Worm (Caenorhabditis elegans): ENCODE results near the gene srbc-67.

srbc-67 gene

DNA sequence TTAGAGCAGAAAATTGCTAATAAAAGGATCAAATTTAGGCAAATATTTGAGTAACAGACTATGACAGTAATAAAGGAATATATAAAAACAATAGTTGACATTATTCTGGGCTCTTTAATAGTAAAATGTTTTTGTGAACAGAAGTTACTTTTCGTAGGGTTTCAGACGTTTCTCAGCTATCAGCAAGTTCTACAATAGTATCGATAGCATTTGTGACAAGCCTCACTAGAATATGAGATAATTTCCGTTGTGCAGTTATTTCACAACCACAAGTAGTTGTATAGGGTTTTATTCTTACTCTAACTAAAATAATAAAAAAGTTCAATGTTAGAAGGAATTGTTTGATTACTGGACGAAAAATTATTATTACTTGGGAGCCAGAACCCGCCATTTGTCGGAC is 5.5 kb upstream of the srbc-67 start, which contains the start of gene srbc-68:
Gene srbc-68 (minus strand): TSS at position 101 of the 400 bp plus-strand sequence.
- TF ChIP-seq daf-8 (GFP tag; IDR thresholded peaks at IDR 0.05) (no peak), nhr-25 (tag; optimal IDR thresholded peaks at IDR 0.05; ENCODE audit: borderline replicate concordance, insufficient read depth) (no peak), mxl-3 (GFP tag; optimal IDR thresholded peaks at IDR 0.05) (no peak)

DNA sequence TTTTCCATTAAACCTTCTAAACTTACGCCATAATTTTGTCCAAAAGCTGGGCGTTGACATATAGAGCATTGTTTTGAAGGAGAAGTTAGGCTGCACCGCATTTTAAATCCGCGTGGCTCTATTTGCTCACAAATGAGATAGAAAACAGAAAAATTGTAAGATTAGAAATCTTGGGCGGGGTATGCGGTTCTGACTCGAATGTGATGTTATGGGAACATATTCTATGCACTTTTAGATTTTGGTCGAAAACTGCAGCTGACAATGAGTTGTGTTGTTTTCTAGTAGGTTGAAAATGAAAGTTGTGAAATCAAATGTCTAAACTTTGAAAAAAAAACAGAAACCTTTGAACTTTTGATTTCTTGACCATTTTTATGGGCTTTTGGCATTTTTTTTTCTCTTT is 2.3 kb upstream of the srbc-67 start, which contains the start of gene nhr-222:
Gene nhr-222 (minus strand): TSS at position 101 of the 400 bp plus-strand sequence.
- TF ChIP-seq zag-1 (tag; optimal IDR thresholded peaks at IDR 0.05) (no peak), dmd-8 (GFP tag; IDR thresholded peaks at IDR 0.05) (no peak), skn-1 (tag; optimal IDR thresholded peaks at IDR 0.05) (no peak), pha-4 (GFP tag; IDR thresholded peaks at IDR 0.05) (no peak), pha-4 (tag; optimal IDR thresholded peaks at IDR 0.05) (no peak), set-16 (GFP tag; IDR thresholded peaks at IDR 0.05) (no peak), cey-2 (tag; optimal IDR thresholded peaks at IDR 0.05; ENCODE audit: borderline replicate concordance, insufficient read depth) (no peak)

DNA sequence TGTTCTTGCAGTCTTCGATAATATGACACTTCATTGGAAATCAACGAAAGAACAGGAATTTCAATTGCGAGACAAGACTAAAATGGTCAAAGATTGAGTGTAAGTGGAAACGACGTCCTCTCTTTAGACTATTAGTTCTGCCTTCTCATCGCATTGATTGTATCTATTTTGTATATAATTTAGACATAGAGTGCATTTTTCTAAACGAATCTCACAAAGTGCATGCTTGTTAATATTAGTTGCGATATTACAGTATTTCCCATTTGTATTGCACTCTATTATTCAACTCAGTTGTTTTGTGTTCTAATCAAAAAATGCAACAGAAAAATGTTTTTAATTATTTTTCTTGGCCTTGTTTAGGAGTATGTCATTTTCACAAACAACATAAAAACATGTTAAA is 2.7 kb downstream of the srbc-67 start, which contains the start of gene nhr-93:
Gene nhr-93 (minus strand): TSS at position 101 of the 400 bp plus-strand sequence.
- TF ChIP-seq dpl-1 (GFP tag; optimal IDR thresholded peaks at IDR 0.05) = no peak
- TF ChIP-seq F44E2.7 (GFP tag; IDR thresholded peaks at IDR 0.05) = no peak
- TF ChIP-seq snpc-4 (tag; optimal IDR thresholded peaks at IDR 0.05) = no peak
- no peak for TF ChIP-seq gei-8 (GFP tag; optimal IDR thresholded peaks at IDR 0.05)
- TF ChIP-seq lin-15B (tag; optimal IDR thresholded peaks at IDR 0.05) = no peak
- TF ChIP-seq nhr-6 (tag; optimal IDR thresholded peaks at IDR 0.05) = no peak
- no peak for TF ChIP-seq tra-1 (GFP tag; IDR thresholded peaks at IDR 0.05)
- no peak for TF ChIP-seq nhr-11 (tag; optimal IDR thresholded peaks at IDR 0.05)
- no peak for TF ChIP-seq nhr-48 (tag; optimal IDR thresholded peaks at IDR 0.05)
- no peak for TF ChIP-seq rbr-2 (tag; optimal IDR thresholded peaks at IDR 0.05)
- no peak for TF ChIP-seq ama-1 (optimal IDR thresholded peaks at IDR 0.05)
- TF ChIP-seq daf-19 (GFP tag; conservative IDR thresholded peaks at IDR 0.05) = no peak
- TF ChIP-seq aha-1 (tag) = no peak
- TF ChIP-seq ceh-82 (tag; optimal IDR thresholded peaks at IDR 0.05) = no peak
- no peak for TF ChIP-seq nhr-102 (tag; optimal IDR thresholded peaks at IDR 0.05)
- no peak for TF ChIP-seq snpc-1.2 (GFP tag; IDR thresholded peaks at IDR 0.05)
- no peak for TF ChIP-seq spr-3 (GFP tag; optimal IDR thresholded peaks at IDR 0.05)

DNA sequence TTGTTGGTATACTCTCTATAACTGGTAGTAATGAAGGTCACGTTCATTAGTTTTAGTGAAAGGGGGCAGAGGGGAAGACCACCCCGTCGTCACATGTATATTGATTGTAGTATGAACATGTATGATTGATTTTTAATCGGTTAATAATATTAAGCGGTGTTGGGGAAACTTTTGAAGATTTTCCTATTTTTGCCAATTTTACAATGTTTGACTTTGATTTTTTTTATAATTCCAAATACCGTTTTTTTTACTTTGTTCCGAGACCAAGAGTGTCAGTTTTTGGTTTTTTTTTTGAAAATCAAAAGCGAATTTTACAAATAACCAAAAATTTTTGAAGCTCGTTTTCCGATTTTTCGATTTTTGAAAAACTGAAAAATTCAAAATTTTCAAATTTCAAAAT is 5.8 kb downstream of the srbc-67 start, which contains the start of gene nhr-221:
Gene nhr-221 (minus strand): TSS at position 101 of the 400 bp plus-strand sequence.
- TF ChIP-seq T20F7.1 (GFP tag; optimal IDR thresholded peaks at IDR 0.05) = no peak

DNA sequence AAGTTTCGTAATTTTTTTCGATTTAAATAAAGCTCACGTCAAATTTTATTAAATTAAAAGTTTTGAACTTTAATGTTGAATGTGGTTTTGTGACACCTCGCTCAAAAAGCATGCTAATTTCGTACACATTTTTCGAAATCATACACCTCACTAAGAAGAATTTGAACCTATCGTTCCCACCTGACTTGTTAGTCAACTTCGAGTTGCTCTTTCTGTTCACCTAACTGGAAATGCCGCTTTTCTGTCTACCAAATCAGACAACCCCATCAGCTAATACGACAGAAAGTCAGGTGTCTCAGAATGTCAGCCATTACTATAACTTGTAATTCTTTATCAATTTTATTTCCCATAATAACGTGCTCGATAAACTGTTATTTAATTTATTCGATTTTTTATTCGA is 10.6 kb downstream of the srbc-67 start, which contains the start of gene srbc-66:
Gene srbc-66 (plus strand): TSS at position 301 of the 400 bp plus-strand sequence.
- no peak for TF ChIP-seq zip-11 (GFP tag; IDR thresholded peaks at IDR 0.05)
- no peak for TF ChIP-seq nhr-6 (tag; optimal IDR thresholded peaks at IDR 0.05)
- TF ChIP-seq lin-39 (tag; optimal IDR thresholded peaks at IDR 0.05) = no peak
- TF ChIP-seq dmd-6 (GFP tag; IDR thresholded peaks at IDR 0.05) = no peak
- TF ChIP-seq F44E2.7 (GFP tag; IDR thresholded peaks at IDR 0.05) = no peak
- TF ChIP-seq T20F7.1 (GFP tag; optimal IDR thresholded peaks at IDR 0.05) = no peak
- TF ChIP-seq ceh-32 (tag; optimal IDR thresholded peaks at IDR 0.05; ENCODE audit: poor library complexity) = no peak
- no peak for TF ChIP-seq lim-7 (GFP tag; IDR thresholded peaks at IDR 0.05)
- no peak for TF ChIP-seq Y75B8A.6 (GFP tag; IDR thresholded peaks at IDR 0.05)
- no peak for TF ChIP-seq skn-1 (tag; optimal IDR thresholded peaks at IDR 0.05)
- TF ChIP-seq dmd-9 (GFP tag; IDR thresholded peaks at IDR 0.05) = no peak
- TF ChIP-seq daf-16 (GFP tag; optimal IDR thresholded peaks at IDR 0.05) = no peak
- TF ChIP-seq daf-16 (tag; optimal IDR thresholded peaks at IDR 0.05) = no peak
